Worm (Caenorhabditis elegans) whole organism, young adult: ENCODE results near the gene Y19D10B.6.

Experiments used
- B0261.1 ChIP-seq: sonication (generic microtip); optimal IDR thresholded peaks from 2 replicates; lab custom pipeline; 2016; ENCODE audit warnings: mild to moderate bottlenecking, missing genetic modification characterization, moderate library complexity, missing compliant biosample characterization
- T26A5.8 ChIP-seq: sonication (generic microtip); optimal IDR thresholded peaks from 2 replicates; lab custom pipeline; 2016; ENCODE audit warnings: missing genetic modification characterization, missing compliant biosample characterization
- ama-1 ChIP-seq, 3 experiments: fragments of 150-350 bp in 1 of 3; sonication (generic microtip) in 2 of 3; optimal IDR thresholded peaks; 2 replicates each; lab custom pipeline; 2014 to 2018; ENCODE audit warnings: missing biosample characterization in 2 of 3, missing genetic modification characterization in 2 of 3, missing genetic modification reagents in 2 of 3
- ceh-79 ChIP-seq: sonication (generic microtip); optimal IDR thresholded peaks from 2 replicates; lab custom pipeline; 2017; ENCODE audit warnings: mild to moderate bottlenecking, missing genetic modification characterization, missing compliant biosample characterization
- lin-40 ChIP-seq: sonication (generic microtip); optimal IDR thresholded peaks from 2 replicates; lab custom pipeline; 2016; ENCODE audit warnings: missing genetic modification characterization, mild to moderate bottlenecking, missing compliant biosample characterization, missing genotype, missing genetic modification reagents
- nhr-120 ChIP-seq: fragments of 200-800 bp; sonication (Bioruptor generic); IDR thresholded peaks from 2 replicates; pipeline ENCODE4 v1.3.6; 2022; ENCODE audit warnings: missing genetic modification characterization, missing compliant biosample characterization
- somi-1 ChIP-seq: fragments of 200-800 bp; sonication (Bioruptor generic); optimal IDR thresholded peaks from 2 replicates; lab custom pipeline; 2018; ENCODE audit warnings: mild to moderate bottlenecking, missing genetic modification characterization, missing compliant biosample characterization
- unc-130 ChIP-seq: sonication (generic microtip); optimal IDR thresholded peaks from 2 replicates; lab custom pipeline; 2016; ENCODE audit warnings: missing genetic modification reagents, missing genetic modification characterization, missing compliant biosample characterization

DNA sequence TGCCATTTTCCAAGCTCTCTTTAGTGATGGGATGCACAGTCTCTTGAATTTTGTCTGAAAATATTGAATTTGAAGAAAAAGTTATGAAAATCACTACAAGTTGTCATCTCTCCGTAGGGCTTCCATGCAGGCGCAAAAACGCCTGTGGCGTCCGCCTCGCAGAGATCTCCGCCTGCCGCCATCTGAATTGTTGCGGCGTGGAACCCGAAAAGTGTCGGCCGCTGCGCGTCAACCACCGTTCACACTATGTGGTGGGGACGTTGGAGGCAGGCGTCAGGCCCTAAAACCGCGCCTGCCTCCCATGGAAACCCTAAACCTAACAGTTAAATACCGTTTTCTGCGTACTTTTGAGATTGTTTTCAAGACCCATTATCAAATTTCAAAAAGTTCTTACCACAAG, 21.2 kb upstream of the Y19D10B.6 start:
- no peak for TF ChIP-seq unc-130 (GFP tag; lab: Kevin White, UChicago)
- no peak for TF ChIP-seq ama-1 (optimal IDR thresholded peaks at IDR 0.05; lab: Kevin White, UChicago)
- no peak for TF ChIP-seq ama-1 (GFP tag; optimal IDR thresholded peaks at IDR 0.05; lab: Kevin White, UChicago)
- TF ChIP-seq somi-1 (GFP tag; lab: Kevin White, UChicago) = no peak
- no peak for TF ChIP-seq ceh-79 (tag; lab: Kevin White, UChicago)
- TF ChIP-seq T26A5.8 (tag; lab: Kevin White, UChicago) = no peak
- TF ChIP-seq nhr-120 (GFP tag; lab: Robert Waterston, UW) = no peak
- TF ChIP-seq B0261.1 (tag; lab: Kevin White, UChicago) = no peak
- no peak for TF ChIP-seq lin-40 (tag; lab: Kevin White, UChicago)
